Worm (Caenorhabditis elegans): Measurements from ENCODE around the gene ZK632.2.

The ZK632.2 gene

DNA sequence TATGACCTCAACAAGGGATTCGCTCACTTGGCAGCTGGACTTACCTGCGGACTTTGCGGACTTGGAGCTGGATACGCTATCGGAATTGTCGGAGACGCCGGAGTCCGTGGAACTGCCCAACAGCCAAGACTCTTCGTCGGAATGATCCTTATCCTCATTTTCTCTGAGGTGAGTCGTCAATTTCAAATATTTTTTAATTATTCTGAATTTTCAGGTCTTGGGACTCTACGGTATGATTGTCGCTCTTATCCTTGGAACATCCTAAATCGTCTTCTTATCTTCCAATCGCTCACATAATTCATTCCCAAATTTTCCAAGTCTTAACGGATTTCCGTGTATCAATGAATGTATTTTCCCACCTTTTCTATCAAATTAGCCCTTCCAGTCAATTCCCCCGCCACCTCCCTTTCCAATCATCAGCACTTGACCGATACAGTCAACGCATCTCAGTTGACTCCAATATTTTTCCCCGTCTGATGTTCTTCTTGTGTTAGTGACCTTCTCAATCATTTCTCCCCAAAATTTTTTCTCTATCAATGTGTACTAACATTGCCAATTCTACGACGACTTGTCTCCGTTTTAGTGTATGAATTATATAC lies 16.3 kb upstream of the ZK632.2 start, which contains the start of gene R10E11.6:
Gene R10E11.6, plus strand, starts transcription at position 524 of the 599 bp plus-strand sequence.
- TF ChIP-seq cog-1 (tag; optimal IDR thresholded peaks at IDR 0.05) (no peak), ztf-23 (GFP tag; IDR thresholded peaks at IDR 0.05) (no peak)

DNA sequence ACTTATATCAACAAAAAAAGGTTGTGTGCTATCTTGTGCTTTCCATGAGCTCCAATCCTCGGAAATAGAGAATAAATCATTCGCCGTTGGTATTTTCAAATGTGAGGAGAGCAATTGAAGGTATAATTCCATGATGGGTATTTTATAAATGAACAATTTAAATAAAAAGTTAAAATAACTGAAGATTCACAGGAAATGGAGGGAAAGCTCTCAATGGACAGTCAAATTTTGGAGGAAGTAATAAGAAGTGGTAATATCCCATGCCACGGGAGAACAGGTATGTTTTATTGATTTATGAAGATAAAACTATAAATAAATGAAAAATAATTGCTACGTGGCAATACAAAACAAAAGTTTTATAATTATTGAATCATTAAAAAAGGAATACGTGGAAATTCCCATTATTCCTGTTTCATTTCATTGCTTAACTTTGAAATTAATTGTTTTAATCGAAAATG lies 15.7 kb upstream of the ZK632.2 start:
- TF ChIP-seq flt-1 (GFP tag; IDR thresholded peaks at IDR 0.05): no peak
- no peak for TF ChIP-seq tab-1 (GFP tag; IDR thresholded peaks at IDR 0.05)
- TF ChIP-seq ref-1 (GFP tag; conservative IDR thresholded peaks at IDR 0.05): no peak
- no peak for TF ChIP-seq T22C8.4 (GFP tag; IDR thresholded peaks at IDR 0.05)
- no peak for TF ChIP-seq med-1 (GFP tag; optimal IDR thresholded peaks at IDR 0.05; ENCODE audit: insufficient read depth)

DNA sequence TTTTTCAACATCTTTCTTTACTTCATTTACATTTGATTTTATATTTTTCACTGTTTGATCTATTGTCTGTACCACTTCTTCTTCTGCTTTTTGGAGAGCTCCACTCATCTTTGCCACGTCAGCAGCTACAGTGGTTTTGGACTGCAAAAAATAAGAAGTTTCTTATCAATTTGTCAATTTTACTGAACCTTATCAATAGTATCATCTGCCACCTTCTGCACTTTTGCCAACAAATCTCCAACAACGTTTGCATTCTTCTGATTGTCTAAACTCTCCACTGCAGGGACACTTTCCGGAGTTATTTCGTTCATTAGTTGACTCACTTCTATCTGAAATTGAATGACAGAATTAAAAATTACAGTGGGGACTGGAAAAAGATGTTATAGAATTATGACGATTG lies 12.1 kb upstream of the ZK632.2 start:
- TF ChIP-seq ref-1 (GFP tag; conservative IDR thresholded peaks at IDR 0.05): no peak
- no peak for TF ChIP-seq ztf-23 (GFP tag; IDR thresholded peaks at IDR 0.05)
- no peak for TF ChIP-seq T22C8.4 (GFP tag; IDR thresholded peaks at IDR 0.05)
- TF ChIP-seq ztf-29 (GFP tag; IDR thresholded peaks at IDR 0.05): no peak
- no peak for TF ChIP-seq cog-1 (tag; optimal IDR thresholded peaks at IDR 0.05)
- TF ChIP-seq klf-2 (GFP tag; conservative IDR thresholded peaks at IDR 0.05): no peak
- no peak for TF ChIP-seq med-1 (GFP tag; optimal IDR thresholded peaks at IDR 0.05; ENCODE audit: insufficient read depth)
- TF ChIP-seq flt-1 (GFP tag; IDR thresholded peaks at IDR 0.05): no peak

DNA sequence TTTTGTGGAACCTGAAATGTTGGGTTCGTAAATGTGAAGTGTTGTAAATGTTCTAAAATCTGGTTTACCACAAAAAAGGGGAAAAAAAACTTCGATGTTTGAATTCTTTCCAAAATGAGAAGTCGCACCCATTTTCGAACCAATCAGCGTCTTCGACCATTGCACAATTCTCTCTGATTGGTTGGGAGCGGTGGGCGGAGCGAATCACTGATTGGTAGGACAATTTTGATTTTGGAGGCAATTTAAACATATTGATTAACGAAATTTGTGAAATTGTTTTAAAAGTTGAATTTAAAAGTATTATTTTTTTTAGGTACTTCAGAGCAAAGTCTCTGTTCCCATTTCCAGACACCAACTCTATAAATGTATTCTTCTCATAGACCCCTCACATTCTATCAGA lies 9.8 kb upstream of the ZK632.2 start:
- TF ChIP-seq cog-1 (tag; optimal IDR thresholded peaks at IDR 0.05) (no peak), ztf-23 (GFP tag; IDR thresholded peaks at IDR 0.05) (no peak), med-1 (GFP tag; optimal IDR thresholded peaks at IDR 0.05; ENCODE audit: insufficient read depth) (no peak), T22C8.4 (GFP tag; IDR thresholded peaks at IDR 0.05) (no peak), ref-1 (GFP tag; conservative IDR thresholded peaks at IDR 0.05) (no peak), ztf-29 (GFP tag; IDR thresholded peaks at IDR 0.05) (no peak), klf-2 (GFP tag; conservative IDR thresholded peaks at IDR 0.05) (no peak), tab-1 (GFP tag; IDR thresholded peaks at IDR 0.05) (no peak), flt-1 (GFP tag; IDR thresholded peaks at IDR 0.05) (no peak)

DNA sequence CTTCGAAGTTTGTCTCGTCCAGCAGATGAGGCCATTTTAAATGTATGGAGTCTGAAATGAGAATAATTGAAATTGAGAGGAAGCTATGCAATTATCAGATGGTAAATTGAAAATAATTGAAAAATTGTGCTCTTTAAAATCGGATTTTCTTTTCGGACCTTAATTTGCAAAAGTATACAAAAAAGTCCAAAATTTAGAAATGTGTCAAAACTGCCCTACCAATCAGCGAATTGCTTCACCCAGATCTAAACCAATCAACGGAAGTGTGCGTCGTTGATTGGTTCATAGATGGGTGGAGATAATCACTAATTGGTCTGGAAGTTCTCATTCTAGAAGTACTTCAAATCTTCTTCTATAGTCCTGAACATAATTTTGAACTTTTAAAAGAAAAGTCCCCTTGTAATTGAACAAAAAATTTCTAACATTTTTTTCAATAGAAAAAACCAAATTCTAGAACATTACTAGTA lies 9.3 kb upstream of the ZK632.2 start, which contains the start of gene R10E11.5:
Gene R10E11.5, minus strand, starts transcription at position 51 of the 467 bp plus-strand sequence.
- TF ChIP-seq T22C8.4 (GFP tag; IDR thresholded peaks at IDR 0.05) (no peak), flt-1 (GFP tag; IDR thresholded peaks at IDR 0.05) (no peak), klf-2 (GFP tag; conservative IDR thresholded peaks at IDR 0.05) (no peak), tab-1 (GFP tag; IDR thresholded peaks at IDR 0.05) (no peak), ztf-23 (GFP tag; IDR thresholded peaks at IDR 0.05) (no peak), med-1 (GFP tag; optimal IDR thresholded peaks at IDR 0.05; ENCODE audit: insufficient read depth) (no peak), cog-1 (tag; optimal IDR thresholded peaks at IDR 0.05) (no peak), ztf-29 (GFP tag; IDR thresholded peaks at IDR 0.05) (no peak), ref-1 (GFP tag; conservative IDR thresholded peaks at IDR 0.05) (no peak)

DNA sequence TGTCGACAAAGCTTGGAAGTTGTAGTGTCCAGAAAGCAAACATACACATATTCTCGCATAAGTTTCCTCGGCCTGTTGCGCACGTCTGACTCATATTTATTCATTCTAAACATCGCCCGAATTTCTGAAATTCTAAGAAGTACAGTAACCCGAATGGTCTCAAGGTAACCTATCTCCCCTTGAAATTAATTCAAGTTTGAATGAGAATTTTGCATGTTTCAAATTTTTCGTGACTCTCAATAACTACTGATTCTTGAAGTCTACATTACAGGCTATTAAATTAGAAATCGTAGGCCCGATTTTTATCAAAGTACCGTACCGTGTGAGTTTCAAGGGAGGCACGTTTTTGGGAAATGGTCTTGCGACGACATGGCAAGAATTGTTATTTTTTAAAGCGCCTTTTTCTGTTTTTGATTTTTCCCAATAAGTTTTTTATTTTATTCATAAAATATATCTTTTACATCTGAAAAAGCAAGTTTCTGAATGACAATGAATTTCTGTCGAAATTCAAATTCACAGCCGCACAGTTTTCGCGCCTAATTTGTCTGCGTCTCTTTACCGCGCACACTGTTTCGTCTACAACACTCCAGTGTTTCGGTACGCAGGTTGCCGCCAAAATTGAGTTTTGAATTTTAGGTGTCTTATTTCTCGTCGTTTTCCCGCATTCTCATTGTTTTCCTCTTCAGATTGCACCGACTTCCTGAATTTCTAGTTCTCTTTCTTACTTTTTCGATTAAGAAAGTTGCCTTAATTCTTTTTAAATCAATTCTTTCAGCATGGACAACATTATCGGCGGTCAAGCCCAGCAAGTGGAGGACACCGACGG lies 5.1 kb upstream of the ZK632.2 start, which contains the start of the genes R10E11.9 and mcm-6:
Gene R10E11.9, minus strand, starts transcription at position 51 of the 826 bp plus-strand sequence.
Gene mcm-6, plus strand, starts transcription at position 776 of the 826 bp plus-strand sequence.
- TF ChIP-seq cog-1 (tag; optimal IDR thresholded peaks at IDR 0.05) (no peak), klf-2 (GFP tag; conservative IDR thresholded peaks at IDR 0.05) (no peak), flt-1 (GFP tag; IDR thresholded peaks at IDR 0.05) (no peak), ztf-29 (GFP tag; IDR thresholded peaks at IDR 0.05) (no peak), ref-1 (GFP tag; conservative IDR thresholded peaks at IDR 0.05) (no peak), tab-1 (GFP tag; IDR thresholded peaks at IDR 0.05) (no peak)

DNA sequence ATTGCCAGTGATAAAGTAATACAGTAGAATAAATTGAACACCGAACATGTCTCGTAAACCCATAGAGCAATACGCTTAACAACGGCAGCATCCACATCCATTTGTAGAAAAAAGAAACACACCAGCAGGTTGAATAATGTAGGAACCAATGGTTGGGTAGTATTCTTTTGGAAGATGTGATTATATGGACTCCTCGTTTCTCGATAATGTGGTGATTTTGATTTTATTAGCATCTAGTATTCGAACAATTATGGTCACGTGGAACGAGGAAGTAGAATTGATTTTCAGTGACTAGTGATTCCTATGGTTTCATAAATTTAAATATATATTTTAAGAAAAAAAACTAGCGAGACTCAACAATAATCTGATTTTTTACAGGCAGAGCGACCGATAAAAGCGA lies 2.5 kb upstream of the ZK632.2 start, which contains the start of gene srxa-10:
Gene srxa-10, minus strand, starts transcription at position 101 of the 400 bp plus-strand sequence.
- TF ChIP-seq ztf-29 (GFP tag; IDR thresholded peaks at IDR 0.05) (no peak), T22C8.4 (GFP tag; IDR thresholded peaks at IDR 0.05) (no peak), ref-1 (GFP tag; conservative IDR thresholded peaks at IDR 0.05) (no peak), klf-2 (GFP tag; conservative IDR thresholded peaks at IDR 0.05) (no peak), flt-1 (GFP tag; IDR thresholded peaks at IDR 0.05) (no peak), cog-1 (tag; optimal IDR thresholded peaks at IDR 0.05) (no peak), med-1 (GFP tag; optimal IDR thresholded peaks at IDR 0.05; ENCODE audit: insufficient read depth) (no peak), tab-1 (GFP tag; IDR thresholded peaks at IDR 0.05) (no peak), ztf-23 (GFP tag; IDR thresholded peaks at IDR 0.05) (no peak)

DNA sequence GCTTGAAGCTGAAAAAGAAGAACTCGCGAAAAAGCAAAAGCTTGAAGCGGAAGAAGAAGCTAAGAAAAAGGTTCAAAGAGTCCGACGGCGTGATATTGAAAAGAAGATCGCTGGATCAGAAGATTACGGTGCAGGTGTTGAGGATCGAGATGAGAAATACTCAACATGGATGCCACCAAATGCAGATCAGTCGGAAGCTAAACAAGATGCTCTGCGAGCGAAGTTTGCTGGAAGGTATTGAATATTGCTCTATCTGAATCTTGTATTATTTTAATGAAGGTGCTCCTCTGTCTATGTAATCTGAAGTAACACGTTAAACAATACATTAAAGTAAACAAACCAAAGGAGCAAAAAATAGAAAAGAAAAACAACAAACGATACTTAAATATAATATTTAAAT lies 3.1 kb downstream of the ZK632.2 start:
- no peak for TF ChIP-seq klf-2 (GFP tag; conservative IDR thresholded peaks at IDR 0.05)
- no peak for TF ChIP-seq tab-1 (GFP tag; IDR thresholded peaks at IDR 0.05)
- no peak for TF ChIP-seq flt-1 (GFP tag; IDR thresholded peaks at IDR 0.05)
- TF ChIP-seq ref-1 (GFP tag; conservative IDR thresholded peaks at IDR 0.05): no peak
- no peak for TF ChIP-seq T22C8.4 (GFP tag; IDR thresholded peaks at IDR 0.05)
- no peak for TF ChIP-seq med-1 (GFP tag; optimal IDR thresholded peaks at IDR 0.05; ENCODE audit: insufficient read depth)
- no peak for TF ChIP-seq ztf-23 (GFP tag; IDR thresholded peaks at IDR 0.05)
- no peak for TF ChIP-seq ztf-29 (GFP tag; IDR thresholded peaks at IDR 0.05)
- TF ChIP-seq cog-1 (tag; optimal IDR thresholded peaks at IDR 0.05): no peak

DNA sequence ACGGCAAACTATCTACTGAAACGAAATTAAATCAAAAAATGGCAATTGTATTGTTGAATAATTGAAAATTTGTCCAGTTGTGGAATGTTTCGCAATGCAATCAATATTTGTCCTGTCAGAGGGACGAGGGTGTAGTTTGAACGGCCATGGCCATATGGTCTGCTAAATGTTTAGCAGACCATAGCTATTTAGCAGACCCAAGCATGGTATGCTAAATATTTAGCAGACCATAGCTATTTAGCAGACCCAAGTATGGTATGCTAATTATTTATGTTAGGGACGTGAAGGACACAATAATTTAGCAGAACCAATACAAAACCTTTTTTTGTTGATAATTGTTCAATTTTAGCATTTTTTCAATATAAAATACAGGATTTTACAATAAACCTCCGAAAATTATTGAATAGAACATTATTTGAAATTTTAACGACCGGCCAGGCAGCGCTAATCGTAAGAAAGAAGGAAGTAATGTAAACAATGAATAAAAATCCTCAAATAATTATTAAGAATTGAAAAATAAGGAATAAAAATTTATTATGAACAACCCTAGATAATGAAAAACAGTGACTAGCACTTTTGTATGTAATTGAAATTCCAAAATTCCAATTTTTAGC lies 6.2 kb downstream of the ZK632.2 start, which contains the start of gene riok-3:
Gene riok-3, minus strand, starts transcription at position 15 of the 614 bp plus-strand sequence.
- TF ChIP-seq flt-1 (GFP tag; IDR thresholded peaks at IDR 0.05) (no peak), tab-1 (GFP tag; IDR thresholded peaks at IDR 0.05) (no peak), ref-1 (GFP tag; conservative IDR thresholded peaks at IDR 0.05) (no peak), cog-1 (tag; optimal IDR thresholded peaks at IDR 0.05) (no peak), klf-2 (GFP tag; conservative IDR thresholded peaks at IDR 0.05) (no peak), ztf-23 (GFP tag; IDR thresholded peaks at IDR 0.05) (no peak), T22C8.4 (GFP tag; IDR thresholded peaks at IDR 0.05) (no peak), med-1 (GFP tag; optimal IDR thresholded peaks at IDR 0.05; ENCODE audit: insufficient read depth) (no peak), ztf-29 (GFP tag; IDR thresholded peaks at IDR 0.05) (no peak)

Data from whole organism, midembryonic.